Fruit fly (Drosophila melanogaster) whole organism, prepupa: ENCODE results near the gene Mnat9.

Experiments
- Blimp-1 ChIP-seq: fragments of 200-800 bp; sonication (Bioruptor generic); optimal IDR thresholded peaks from 3 replicates; lab custom pipeline; 2017; ENCODE audit warnings: missing biosample characterization, missing genetic modification characterization, mild to moderate bottlenecking, moderate library complexity, missing genetic modification reagents
- CG10669 ChIP-seq: fragments of 200-800 bp; sonication (Bioruptor generic); optimal IDR thresholded peaks from 3 replicates; lab custom pipeline; 2018; ENCODE audit warnings: missing biosample characterization, mild to moderate bottlenecking, missing genetic modification characterization, moderate library complexity
- CG11294 ChIP-seq: fragments of 200-800 bp; sonication (Bioruptor generic); IDR thresholded peaks from 2 replicates; pipeline ENCODE4 v1.3.6; 2022; ENCODE audit warnings: missing biosample characterization, missing genetic modification characterization
- CG11762 ChIP-seq: fragments of 200-800 bp; sonication (Bioruptor generic); optimal IDR thresholded peaks from 3 replicates; lab custom pipeline; 2016; ENCODE audit warnings: missing biosample characterization, missing genetic modification characterization; ENCODE audit not compliant: insufficient read depth
- CG11902 ChIP-seq: fragments of 200-800 bp; sonication (Bioruptor generic); optimal IDR thresholded peaks from 3 replicates; lab custom pipeline; 2016; ENCODE audit warnings: missing biosample characterization, missing genetic modification characterization
- CG15336 ChIP-seq: fragments of 200-800 bp; sonication (Bioruptor generic); IDR thresholded peaks from 2 replicates; pipeline ENCODE4 v1.3.6; 2022; ENCODE audit warnings: missing biosample characterization, missing genetic modification characterization
- CG1621 ChIP-seq: fragments of 200-800 bp; sonication (Bioruptor generic); optimal IDR thresholded peaks from 3 replicates; lab custom pipeline; 2018; ENCODE audit warnings: missing biosample characterization, mild to moderate bottlenecking, missing genetic modification characterization
- CG16779 ChIP-seq: fragments of 200-800 bp; sonication (Bioruptor generic); optimal IDR thresholded peaks from 3 replicates; lab custom pipeline; 2017; ENCODE audit warnings: missing biosample characterization, mild to moderate bottlenecking, missing genetic modification characterization
- CG31627 ChIP-seq: fragments of 200-800 bp; sonication (Bioruptor generic); optimal IDR thresholded peaks from 3 replicates; lab custom pipeline; 2016; ENCODE audit warnings: missing biosample characterization, missing genetic modification characterization
- CG3919 ChIP-seq: fragments of 200-800 bp; sonication (Bioruptor generic); optimal IDR thresholded peaks from 3 replicates; lab custom pipeline; 2016; ENCODE audit warnings: missing biosample characterization, missing genetic modification characterization
- CG6808 ChIP-seq: fragments of 200-800 bp; sonication (Bioruptor generic); optimal IDR thresholded peaks from 3 replicates; lab custom pipeline; 2017; ENCODE audit warnings: missing biosample characterization, missing genetic modification characterization, mild to moderate bottlenecking, moderate library complexity, missing genetic modification reagents
- CG6854 ChIP-seq: fragments of 200-800 bp; sonication (Bioruptor generic); optimal IDR thresholded peaks from 2 replicates; lab custom pipeline; 2017; ENCODE audit warnings: missing biosample characterization, mild to moderate bottlenecking, missing genetic modification characterization
- CG7368 ChIP-seq: fragments of 200-800 bp; sonication (Bioruptor generic); optimal IDR thresholded peaks from 3 replicates; lab custom pipeline; 2016; ENCODE audit warnings: missing biosample characterization, missing genetic modification characterization
- CG8119 ChIP-seq: fragments of 200-800 bp; sonication (Bioruptor generic); IDR thresholded peaks from 3 replicates; pipeline ENCODE4 v1.3.6; 2022; ENCODE audit warnings: missing biosample characterization, missing genetic modification characterization
- CG8319 ChIP-seq: fragments of 200-800 bp; sonication (Bioruptor generic); optimal IDR thresholded peaks from 3 replicates; lab custom pipeline; 2016; ENCODE audit warnings: missing biosample characterization, missing genetic modification characterization
- CG8632 ChIP-seq: fragments of 200-800 bp; sonication (Bioruptor generic); optimal IDR thresholded peaks from 3 replicates; lab custom pipeline; 2016; ENCODE audit warnings: missing biosample characterization, missing genetic modification characterization
- Eip75B ChIP-seq: fragments of 200-800 bp; sonication (Bioruptor generic); optimal IDR thresholded peaks from 3 replicates; lab custom pipeline; 2016; ENCODE audit warnings: missing biosample characterization, missing genetic modification characterization
- Eip78C ChIP-seq: fragments of 200-800 bp; sonication (Bioruptor generic); peaks from one replicate; lab custom pipeline; 2016; ENCODE audit warnings: missing biosample characterization, missing genetic modification characterization
- Eip93F ChIP-seq: fragments of 200-800 bp; sonication (Bioruptor generic); optimal IDR thresholded peaks from 2 replicates; lab custom pipeline; 2016; ENCODE audit warnings: missing biosample characterization, mild to moderate bottlenecking, missing genetic modification characterization
- Ets21C ChIP-seq: fragments of 200-800 bp; sonication (Bioruptor generic); optimal IDR thresholded peaks from 3 replicates; lab custom pipeline; 2016; ENCODE audit warnings: missing biosample characterization, missing genetic modification characterization
- Ets96B ChIP-seq: fragments of 200-800 bp; optimal IDR thresholded peaks from 2 replicates; lab custom pipeline; 2019; ENCODE audit warnings: missing biosample characterization, mild to moderate bottlenecking, missing genetic modification characterization, moderate library complexity
- Gug ChIP-seq: fragments of 200-800 bp; sonication (Bioruptor generic); IDR thresholded peaks from 2 replicates; pipeline ENCODE4 v1.3.6; 2022; ENCODE audit warnings: missing biosample characterization, missing genetic modification characterization
- Hr38 ChIP-seq: sonication (Bioruptor generic); optimal IDR thresholded peaks from 2 replicates; lab custom pipeline; 2016; ENCODE audit warnings: missing biosample characterization, missing genetic modification characterization
- Hr39 ChIP-seq: fragments of 200-800 bp; sonication (Bioruptor generic); optimal IDR thresholded peaks from 2 replicates; lab custom pipeline; 2016; ENCODE audit warnings: missing biosample characterization, missing genetic modification characterization
- Hr4 ChIP-seq: fragments of 200-800 bp; sonication (Bioruptor generic); optimal IDR thresholded peaks from 3 replicates; lab custom pipeline; 2016; ENCODE audit warnings: missing biosample characterization, missing genetic modification characterization
- Lpt ChIP-seq: fragments of 200-800 bp; sonication (Bioruptor generic); optimal IDR thresholded peaks from 3 replicates; lab custom pipeline; 2016; ENCODE audit warnings: missing biosample characterization, missing genetic modification characterization
- Met ChIP-seq: fragments of 200-800 bp; sonication (Bioruptor generic); optimal IDR thresholded peaks from 3 replicates; lab custom pipeline; 2016; ENCODE audit warnings: missing biosample characterization, missing genetic modification characterization
- OdsH ChIP-seq: fragments of 200-800 bp; sonication (Bioruptor generic); optimal IDR thresholded peaks from 3 replicates; lab custom pipeline; 2016; ENCODE audit warnings: missing biosample characterization, missing genetic modification characterization
- Smox ChIP-seq: fragments of 200-800 bp; sonication (Bioruptor generic); optimal IDR thresholded peaks from 3 replicates; lab custom pipeline; 2016; ENCODE audit warnings: missing biosample characterization, missing genetic modification characterization
- Sox102F ChIP-seq: fragments of 200-800 bp; sonication (Bioruptor generic); optimal IDR thresholded peaks from 2 replicates; lab custom pipeline; 2016; ENCODE audit warnings: missing biosample characterization, mild to moderate bottlenecking, missing genetic modification characterization
- Sox14 ChIP-seq: fragments of 200-800 bp; sonication (Bioruptor generic); optimal IDR thresholded peaks from 3 replicates; lab custom pipeline; 2016; ENCODE audit warnings: missing biosample characterization, missing genetic modification characterization
- Sox15 ChIP-seq: fragments of 200-800 bp; sonication (Bioruptor generic); optimal IDR thresholded peaks from 3 replicates; lab custom pipeline; 2016; ENCODE audit warnings: missing biosample characterization, missing genetic modification characterization
- achi ChIP-seq: fragments of 200-800 bp; sonication (Bioruptor generic); optimal IDR thresholded peaks from 3 replicates; lab custom pipeline; 2016; ENCODE audit warnings: missing biosample characterization, missing genetic modification characterization
- acj6 ChIP-seq: fragments of 200-800 bp; sonication (Bioruptor generic); optimal IDR thresholded peaks from 3 replicates; lab custom pipeline; 2016; ENCODE audit warnings: missing biosample characterization, missing genetic modification characterization
- cyc ChIP-seq: fragments of 200-800 bp; sonication (Bioruptor generic); optimal IDR thresholded peaks from 3 replicates; lab custom pipeline; 2016; ENCODE audit warnings: missing biosample characterization, missing genetic modification characterization
- dac ChIP-seq: fragments of 200-800 bp; sonication (Bioruptor generic); optimal IDR thresholded peaks from 2 replicates; lab custom pipeline; 2017; ENCODE audit warnings: missing biosample characterization, mild to moderate bottlenecking, missing genetic modification characterization
- dsx ChIP-seq: fragments of 200-800 bp; optimal IDR thresholded peaks from 3 replicates; lab custom pipeline; 2019; ENCODE audit warnings: missing biosample characterization, mild to moderate bottlenecking, missing genetic modification characterization, moderate library complexity; ENCODE audit not compliant: poor library complexity, severe bottlenecking
- eg ChIP-seq: fragments of 200-800 bp; sonication (Bioruptor generic); IDR thresholded peaks from 3 replicates; pipeline ENCODE4 v1.3.6; 2022; ENCODE audit warnings: missing biosample characterization, missing genetic modification characterization
- fd85E ChIP-seq: fragments of 200-800 bp; sonication (Bioruptor generic); optimal IDR thresholded peaks from 3 replicates; lab custom pipeline; 2016; ENCODE audit warnings: missing biosample characterization, missing genetic modification characterization
- fkh ChIP-seq: fragments of 200-800 bp; sonication (Bioruptor generic); optimal IDR thresholded peaks from 3 replicates; lab custom pipeline; 2017; ENCODE audit warnings: missing biosample characterization, mild to moderate bottlenecking, missing genetic modification characterization, moderate library complexity
- lz ChIP-seq: fragments of 200-800 bp; sonication (Bioruptor generic); optimal IDR thresholded peaks from 3 replicates; lab custom pipeline; 2016; ENCODE audit warnings: missing biosample characterization, missing genetic modification characterization
- net ChIP-seq: fragments of 200-800 bp; sonication (Bioruptor generic); optimal IDR thresholded peaks from 3 replicates; lab custom pipeline; 2016; ENCODE audit warnings: missing biosample characterization, missing genetic modification characterization
- pdm3 ChIP-seq: fragments of 200-800 bp; sonication (Bioruptor generic); optimal IDR thresholded peaks from 3 replicates; lab custom pipeline; 2016; ENCODE audit warnings: missing biosample characterization, missing genetic modification characterization
- salr ChIP-seq, 2 experiments: fragments of 200-800 bp; sonication (Bioruptor generic); optimal IDR thresholded peaks; 3 replicates each; lab custom pipeline; 2016 to 2018; ENCODE audit warnings: missing biosample characterization in 2 of 2, missing genetic modification characterization in 2 of 2, mild to moderate bottlenecking in 1 of 2
- ss ChIP-seq, 2 experiments: fragments of 200-800 bp; sonication (Bioruptor generic); optimal IDR thresholded peaks; 2 replicates in 1 of 2; 3 replicates in 1 of 2; lab custom pipeline; 2017 to 2018; ENCODE audit warnings: mild to moderate bottlenecking in 2 of 2, missing biosample characterization in 2 of 2, missing genetic modification characterization in 2 of 2, moderate library complexity in 1 of 2
- svp ChIP-seq: fragments of 200-800 bp; sonication (Bioruptor generic); peaks from one replicate; lab custom pipeline; 2016; ENCODE audit warnings: missing biosample characterization, missing genetic modification characterization
- topi ChIP-seq: fragments of 200-800 bp; sonication (Bioruptor generic); optimal IDR thresholded peaks from 3 replicates; lab custom pipeline; 2016; ENCODE audit warnings: missing biosample characterization, missing genetic modification characterization
- vri ChIP-seq: fragments of 200-800 bp; sonication (Bioruptor generic); optimal IDR thresholded peaks from 3 replicates; lab custom pipeline; 2016; ENCODE audit warnings: missing biosample characterization, mild to moderate bottlenecking, missing genetic modification characterization

Mnat9 gene

dm6 chr3R:31609413-31610054, 6.4 kb downstream of the Mnat9 start (continued):
- TF ChIP-seq CG8632 (GFP tag; lab: Kevin White, UChicago) (no peak), dsx (peak; percentile 13)

dm6 chr3R:31608438-31609188, 7.3 kb downstream of the Mnat9 start:
- TF ChIP-seq Ets21C (GFP tag; lab: Kevin White, UChicago): no peak
- no peak for TF ChIP-seq Met
- TF ChIP-seq vri (GFP tag; lab: Kevin White, UChicago): peak; percentile 87
- peak; percentile 47 for TF ChIP-seq dsx
- TF ChIP-seq CG3919 (GFP tag; lab: Kevin White, UChicago): no peak
- peak; percentile 25 for TF ChIP-seq CG6808 (GFP tag; lab: Kevin White, UChicago)
- TF ChIP-seq Gug (GFP tag; lab: Robert Waterston, UW): no peak
- peak; percentile 56 for TF ChIP-seq Eip93F (GFP tag; lab: Kevin White, UChicago)
- no peak for TF ChIP-seq CG8119 (GFP tag; lab: Robert Waterston, UW)
- no peak for TF ChIP-seq Hr4 (GFP tag; lab: Kevin White, UChicago)
- TF ChIP-seq Hr39 (GFP tag; lab: Kevin White, UChicago): no peak
- no peak for TF ChIP-seq CG7368 (GFP tag; lab: Kevin White, UChicago)
- no peak for TF ChIP-seq Hr38 (GFP tag; lab: Kevin White, UChicago)
- no peak for TF ChIP-seq Smox
- no peak for TF ChIP-seq CG16779
- peak; percentile 72 for TF ChIP-seq Eip78C
- peak; percentile 95 for TF ChIP-seq Sox14 (GFP tag; lab: Kevin White, UChicago)
- TF ChIP-seq eg: no peak
- TF ChIP-seq lz (GFP tag; lab: Kevin White, UChicago): no peak
- TF ChIP-seq OdsH (GFP tag; lab: Kevin White, UChicago): no peak
- TF ChIP-seq Ets96B: no peak
- TF ChIP-seq net (GFP tag; lab: Kevin White, UChicago): peak; percentile 14
- no peak for TF ChIP-seq pdm3
- TF ChIP-seq acj6: no peak
- TF ChIP-seq cyc (GFP tag; lab: Kevin White, UChicago): no peak
- TF ChIP-seq salr (GFP tag; optimal IDR thresholded peaks at IDR 0.05; lab: Kevin White, UChicago): no peak
- no peak for TF ChIP-seq CG8632 (GFP tag; lab: Kevin White, UChicago)
- no peak for TF ChIP-seq Sox102F
- TF ChIP-seq CG10669: no peak
- TF ChIP-seq Sox15: no peak
- no peak for TF ChIP-seq CG15336 (GFP tag; lab: Robert Waterston, UW)
- TF ChIP-seq Lpt: peak; percentile 44
- no peak for TF ChIP-seq dac (GFP tag; lab: Kevin White, UChicago)
- no peak for TF ChIP-seq achi (GFP tag; lab: Kevin White, UChicago)
- TF ChIP-seq Blimp-1 (GFP tag; lab: Kevin White, UChicago): no peak
- peak; percentile 72 for TF ChIP-seq svp (GFP tag; lab: Kevin White, UChicago)
- no peak for TF ChIP-seq CG8319 (GFP tag; lab: Kevin White, UChicago)
- TF ChIP-seq CG11902: no peak
- no peak for TF ChIP-seq CG31627
- TF ChIP-seq fd85E (GFP tag; lab: Kevin White, UChicago): no peak
- no peak for TF ChIP-seq CG11294
- peak; percentile 91 for TF ChIP-seq fkh
- TF ChIP-seq topi: no peak
- no peak for TF ChIP-seq CG1621
- TF ChIP-seq CG6854 (GFP tag; lab: Kevin White, UChicago): no peak
- no peak for TF ChIP-seq Eip75B (GFP tag; lab: Kevin White, UChicago)
- peak; percentile 39 to 48 for TF ChIP-seq ss (GFP tag; optimal IDR thresholded peaks at IDR 0.05; lab: Kevin White, UChicago)
- TF ChIP-seq CG11762: no peak
